Worm (Caenorhabditis elegans): ENCODE results near the gene F26C11.1.
A peak's percentile ranks its signal among the peaks of the same experiment; 100 is the strongest.

Gene F26C11.1

ce11 chrII:9933947-9934383, 39.4 kb downstream of the F26C11.1 start (continued):
- TF ChIP-seq nhr-80 (tag; optimal IDR thresholded peaks at IDR 0.05): peak; percentile 18
- TF ChIP-seq Y56A3A.18 (GFP tag; IDR thresholded peaks at IDR 0.05): peak; percentile 45; the same call in 1 of the 2 replicates
- TF ChIP-seq tbp1 (GFP tag; optimal IDR thresholded peaks at IDR 0.05): peak; percentile 41
- TF ChIP-seq chd-7 (tag; optimal IDR thresholded peaks at IDR 0.05): peak; percentile 10
- TF ChIP-seq ama-1 (optimal IDR thresholded peaks at IDR 0.05): peak; percentile 65
- TF ChIP-seq ama-1 (GFP tag; optimal IDR thresholded peaks at IDR 0.05): no peak
- no peak for TF ChIP-seq ets-4 (GFP tag; optimal IDR thresholded peaks at IDR 0.05)
- TF ChIP-seq lin-54 (GFP tag; optimal IDR thresholded peaks at IDR 0.05): no peak
- peak; percentile 59 for TF ChIP-seq ZK185.1 (tag; optimal IDR thresholded peaks at IDR 0.05; ENCODE audit: poor library complexity, severe bottlenecking)
- no peak for TF ChIP-seq ztf-3 (GFP tag; optimal IDR thresholded peaks at IDR 0.05)
- TF ChIP-seq cebp-1 (GFP tag; IDR thresholded peaks at IDR 0.05): no peak
- peak; percentile 41 for TF ChIP-seq cebp-1 (tag; optimal IDR thresholded peaks at IDR 0.05)
- TF ChIP-seq pbrm-1 (GFP tag; IDR thresholded peaks at IDR 0.05): 0 out of 2 replicates have a peak, but pooled peaks have one; percentile 14
- TF ChIP-seq ztf-22 (GFP tag; optimal IDR thresholded peaks at IDR 0.05): peak; percentile 21
- TF ChIP-seq B0035.1 (tag; optimal IDR thresholded peaks at IDR 0.05): peak; percentile 71
- peak; percentile 8 for TF ChIP-seq zim-3 (tag; optimal IDR thresholded peaks at IDR 0.05)
- peak; percentile 2 for TF ChIP-seq F23B12.7 (tag; optimal IDR thresholded peaks at IDR 0.05; ENCODE audit: insufficient read depth)
- peak; percentile 14 for TF ChIP-seq ztf-26 (tag; optimal IDR thresholded peaks at IDR 0.05)
- 0 out of 2 replicates have a peak, but pooled peaks have one; percentile 17 for TF ChIP-seq cebp-2 (GFP tag; IDR thresholded peaks at IDR 0.05)
- no peak for TF ChIP-seq egl-18 (GFP tag; IDR thresholded peaks at IDR 0.05)
- peak; percentile 90 for TF ChIP-seq repo-1 (tag; optimal IDR thresholded peaks at IDR 0.05)
- TF ChIP-seq rcor-1 (GFP tag; IDR thresholded peaks at IDR 0.05): no peak
- no peak for TF ChIP-seq ztf-6 (GFP tag; IDR thresholded peaks at IDR 0.05)
- TF ChIP-seq atf-7 (tag; optimal IDR thresholded peaks at IDR 0.05): peak; percentile 11

- peak; percentile 71; the same call in 1 of the 2 replicates for TF ChIP-seq madf-3 (GFP tag; IDR thresholded peaks at IDR 0.05)
- peak; percentile 69; the same call in 1 of the 2 replicates for TF ChIP-seq aptf-3 (GFP tag; IDR thresholded peaks at IDR 0.05)
- no peak for TF ChIP-seq B0019.2 (GFP tag; conservative IDR thresholded peaks at IDR 0.05)
- no peak for TF ChIP-seq fkh-3 (tag; optimal IDR thresholded peaks at IDR 0.05)
- TF ChIP-seq Y56A3A.18 (GFP tag; IDR thresholded peaks at IDR 0.05): peak; percentile 70; the same call in 1 of the 2 replicates
- TF ChIP-seq hmg-1.2 (GFP tag; IDR thresholded peaks at IDR 0.05): peak; percentile 20; the same call in 1 of the 2 replicates
- no peak for TF ChIP-seq tlf-1 (GFP tag; optimal IDR thresholded peaks at IDR 0.05)
- no peak for TF ChIP-seq madf-8 (GFP tag; conservative IDR thresholded peaks at IDR 0.05)
- peak; percentile 72; the same call in 1 of the 2 replicates for TF ChIP-seq cebp-2 (GFP tag; IDR thresholded peaks at IDR 0.05)
- TF ChIP-seq let-607 (tag; optimal IDR thresholded peaks at IDR 0.05): peak in 1 of 2 experiments; percentile 16
- no peak for TF ChIP-seq ccch-3 (GFP tag; optimal IDR thresholded peaks at IDR 0.05)
- no peak for TF ChIP-seq dpff-1 (tag; optimal IDR thresholded peaks at IDR 0.05)
- no peak for TF ChIP-seq lsy-27 (tag; optimal IDR thresholded peaks at IDR 0.05; ENCODE audit: borderline replicate concordance, insufficient read depth)
- TF ChIP-seq mcd-1 (GFP tag; IDR thresholded peaks at IDR 0.05): 0 out of 2 replicates have a peak, but pooled peaks have one; percentile 28
- TF ChIP-seq Y53G8AR.9 (GFP tag; conservative IDR thresholded peaks at IDR 0.05): 0 out of 2 replicates have a peak, but pooled peaks have one; percentile 10
- TF ChIP-seq ets-4 (GFP tag; optimal IDR thresholded peaks at IDR 0.05): no peak
- TF ChIP-seq T07F8.4 (tag; optimal IDR thresholded peaks at IDR 0.05): no peak
- TF ChIP-seq zim-3 (tag; optimal IDR thresholded peaks at IDR 0.05): peak; percentile 49
- TF ChIP-seq F55B11.4 (tag; optimal IDR thresholded peaks at IDR 0.05; ENCODE audit: borderline replicate concordance, insufficient read depth): no peak
- TF ChIP-seq F52B5.7 (tag; optimal IDR thresholded peaks at IDR 0.05): peak; percentile 42
- TF ChIP-seq D2030.7 (GFP tag; IDR thresholded peaks at IDR 0.05): no peak
- TF ChIP-seq chd-7 (tag; optimal IDR thresholded peaks at IDR 0.05): peak; percentile 63
- TF ChIP-seq ekl-4 (GFP tag; IDR thresholded peaks at IDR 0.05): peak; percentile 56
- TF ChIP-seq aptf-2 (GFP tag; conservative IDR thresholded peaks at IDR 0.05): no peak
- no peak for TF ChIP-seq nhr-27 (tag; optimal IDR thresholded peaks at IDR 0.05)
- TF ChIP-seq B0336.3 (GFP tag; IDR thresholded peaks at IDR 0.05): no peak
These were observed 40.0 kb downstream of the F26C11.1 start for ce11 chrII:9934570-9934969.
